Worm (Caenorhabditis elegans) whole organism, L2 larva: ENCODE results near the gene nhr-39.

Source experiments
- elt-3 ChIP-seq: sonication (generic microtip); optimal IDR thresholded peaks from 2 replicates; lab custom pipeline; 2017; ENCODE audit warnings: missing biosample characterization, missing genetic modification characterization
- fos-1 ChIP-seq: fragments of 150-350 bp; optimal IDR thresholded peaks from 2 replicates; lab custom pipeline; 2014; ENCODE audit warnings: missing biosample characterization, missing genetic modification characterization
- nhr-12 ChIP-seq: fragments of 150-350 bp; optimal IDR thresholded peaks from 2 replicates; lab custom pipeline; 2014; ENCODE audit warnings: missing biosample characterization, missing genetic modification characterization
- nhr-77 ChIP-seq: fragments of 150-350 bp; optimal IDR thresholded peaks from 2 replicates; lab custom pipeline; 2014; ENCODE audit warnings: missing biosample characterization, missing genetic modification characterization

DNA sequence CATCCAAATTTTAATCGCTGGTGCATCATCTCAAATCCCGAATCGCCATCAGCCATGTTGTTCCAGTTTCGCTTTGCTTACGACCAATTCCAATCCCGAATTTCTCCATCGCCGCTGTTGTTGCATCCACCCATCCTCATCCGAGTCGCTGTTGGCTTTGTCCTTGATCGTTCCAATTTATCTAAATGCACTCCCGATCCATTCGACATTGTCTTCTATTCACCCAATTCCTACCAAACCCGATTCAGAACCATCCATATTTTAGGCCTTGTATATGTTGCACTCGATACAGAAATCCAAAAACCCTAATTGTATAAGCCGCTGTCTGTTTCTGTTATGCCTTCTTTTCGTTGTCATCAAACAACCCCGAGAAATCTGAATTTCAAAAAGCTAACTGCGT is 37.2 kb downstream of the nhr-39 start:
- TF ChIP-seq nhr-77 (tag; lab: Kevin White, UChicago) (no peak), fos-1 (tag; lab: Kevin White, UChicago) (no peak), elt-3 (tag; lab: Kevin White, UChicago) (no peak), nhr-12 (tag; lab: Kevin White, UChicago) (no peak)
